Worm (Caenorhabditis elegans): ENCODE data around the gene rpl-39.

- TF ChIP-seq nhr-237 (tag; optimal IDR thresholded peaks at IDR 0.05) (no peak), jun-1 (tag; optimal IDR thresholded peaks at IDR 0.05) (no peak), elt-1 (tag; optimal IDR thresholded peaks at IDR 0.05) (no peak), ceh-82 (tag; optimal IDR thresholded peaks at IDR 0.05) (no peak)
Observed at ce11 chrV:7810591-7810990, 34.7 kb upstream of the rpl-39 start.
